Fruit fly (Drosophila melanogaster): ENCODE data around the gene CG6678.

CG6678 gene

DNA sequence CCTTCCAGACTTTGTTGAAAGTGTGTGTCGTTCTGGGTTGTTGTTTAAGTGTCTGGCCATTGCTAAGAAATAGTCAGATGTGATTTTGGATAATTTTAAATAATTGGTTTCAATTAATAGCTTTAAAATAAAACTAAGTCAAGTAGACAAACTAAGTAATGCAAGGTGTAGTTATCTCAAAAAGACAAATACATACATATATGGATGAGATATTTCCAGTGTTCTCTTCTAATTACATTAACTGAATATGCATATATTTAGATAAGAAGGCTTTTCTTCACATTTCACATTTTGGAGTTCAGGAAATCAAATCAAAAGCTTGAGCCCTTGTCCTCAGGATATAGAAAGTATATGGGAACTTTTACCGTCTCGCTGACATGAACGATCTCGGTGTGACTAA, 9.2 kb upstream of the CG6678 start, which contains the start of gene P5CDh2:
Gene P5CDh2, plus strand, starts transcription at position 301 of the 400 bp plus-strand sequence.
- TF ChIP-seq sug (tag; optimal IDR thresholded peaks at IDR 0.05) (no peak), al (GFP tag; IDR thresholded peaks at IDR 0.05) (no peak), ssp (GFP tag; IDR thresholded peaks at IDR 0.05) (no peak), gcm (GFP tag; optimal IDR thresholded peaks at IDR 0.05) (no peak), prd (optimal IDR thresholded peaks at IDR 0.05) (no peak), prd (GFP tag; IDR thresholded peaks at IDR 0.05) (no peak), da (GFP tag; optimal IDR thresholded peaks at IDR 0.05) (no peak), Six4 (GFP tag; optimal IDR thresholded peaks at IDR 0.05) (no peak), org-1 (GFP tag; optimal IDR thresholded peaks at IDR 0.05) (no peak), exex (tag; optimal IDR thresholded peaks at IDR 0.05) (no peak), sisA (GFP tag; IDR thresholded peaks at IDR 0.05) (no peak), sens-2 (GFP tag; IDR thresholded peaks at IDR 0.05) (no peak), CG10209 (GFP tag; optimal IDR thresholded peaks at IDR 0.05) (no peak), CG1792 (GFP tag; optimal IDR thresholded peaks at IDR 0.05) (no peak)

DNA sequence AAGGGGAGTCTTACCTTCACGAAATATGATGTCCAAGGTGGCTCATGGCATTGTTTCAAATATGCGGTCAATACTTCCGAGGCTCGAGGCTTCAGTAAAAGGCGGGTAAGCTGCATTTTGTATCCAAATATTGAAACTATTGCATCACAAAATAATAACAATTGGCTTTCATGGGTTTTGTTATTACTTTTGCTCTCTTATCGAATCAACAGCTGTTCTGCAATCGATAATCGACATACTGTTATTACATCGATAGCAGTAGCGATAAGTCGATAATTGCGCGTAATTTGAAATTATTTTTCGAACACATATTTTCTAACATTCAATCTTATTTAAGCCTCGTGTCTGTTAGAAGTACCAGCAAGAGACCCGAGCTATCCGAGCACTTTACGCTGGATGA, 8.4 kb upstream of the CG6678 start, which contains the start of gene CG34148:
Gene CG34148, minus strand, starts transcription at position 214 of the 400 bp plus-strand sequence.
- TF ChIP-seq CG2712 (tag; optimal IDR thresholded peaks at IDR 0.05) (no peak), Ssrp (tag; optimal IDR thresholded peaks at IDR 0.05) (no peak), hbn (GFP tag; IDR thresholded peaks at IDR 0.05; ENCODE audit: partially characterized antibody) (peak; percentile 77), phol (tag; optimal IDR thresholded peaks at IDR 0.05) (no peak), gfzf (GFP tag; optimal IDR thresholded peaks at IDR 0.05) (no peak), jing (GFP tag; optimal IDR thresholded peaks at IDR 0.05) (no peak), CG3163 (GFP tag; optimal IDR thresholded peaks at IDR 0.05) (no peak), CG7963 (GFP tag; IDR thresholded peaks at IDR 0.05; ENCODE audit: partially characterized antibody) (peak; percentile 73), CG11695 (GFP tag; IDR thresholded peaks at IDR 0.05) (no peak), Dref (GFP tag; IDR thresholded peaks at IDR 0.05) (peak; percentile 81), fd96Cb (tag; optimal IDR thresholded peaks at IDR 0.05) (no peak), CG3847 (GFP tag; IDR thresholded peaks at IDR 0.05) (no peak), chm (GFP tag; IDR thresholded peaks at IDR 0.05) (no peak), pnt (GFP tag; optimal IDR thresholded peaks at IDR 0.05) (no peak), Hsf (GFP tag; optimal IDR thresholded peaks at IDR 0.05) (no peak), YL-1 (GFP tag; optimal IDR thresholded peaks at IDR 0.05) (no peak), nom (GFP tag; optimal IDR thresholded peaks at IDR 0.05) (no peak), CG17912 (GFP tag; optimal IDR thresholded peaks at IDR 0.05) (no peak), CG10366 (GFP tag; IDR thresholded peaks at IDR 0.05) (no peak), run (tag; optimal IDR thresholded peaks at IDR 0.05) (no peak), Trl (optimal IDR thresholded peaks at IDR 0.05) (no peak), Trl (GFP tag; optimal IDR thresholded peaks at IDR 0.05) (no peak), ab (GFP tag; optimal IDR thresholded peaks at IDR 0.05) (no peak), Fer2 (tag; optimal IDR thresholded peaks at IDR 0.05) (no peak), Usf (GFP tag; optimal IDR thresholded peaks at IDR 0.05) (no peak), CoRest (tag; optimal IDR thresholded peaks at IDR 0.05) (no peak), tio (GFP tag; optimal IDR thresholded peaks at IDR 0.05) (no peak), CG2129 (GFP tag; IDR thresholded peaks at IDR 0.05; ENCODE audit: partially characterized antibody) (peak; percentile 51), nau (GFP tag; optimal IDR thresholded peaks at IDR 0.05) (no peak), tll (GFP tag; optimal IDR thresholded peaks at IDR 0.05) (no peak), CG6254 (GFP tag; optimal IDR thresholded peaks at IDR 0.05) (no peak), B-H2 (GFP tag; optimal IDR thresholded peaks at IDR 0.05) (no peak), pzg (GFP tag; optimal IDR thresholded peaks at IDR 0.05) (peak; percentile 32), Pdp1 (GFP tag; optimal IDR thresholded peaks at IDR 0.05) (peak in 1 of 2 experiments; percentile 94), Dbx (GFP tag; IDR thresholded peaks at IDR 0.05) (no peak), CG32767 (GFP tag; IDR thresholded peaks at IDR 0.05) (no peak), CG7271 (tag; optimal IDR thresholded peaks at IDR 0.05) (no peak)
